Fruit fly (Drosophila melanogaster) whole organism, embryonic: Measurements from ENCODE around the gene CG4456.

Source experiments
- Awh ChIP-seq: fragments of 200-800 bp; sonication (Bioruptor generic); IDR thresholded peaks from 2 replicates; pipeline ENCODE4, ENCODE4 v1.3.6; 2022; ENCODE audit warnings: missing biosample characterization, missing genetic modification characterization
- CG10147 ChIP-seq: fragments of 200-800 bp; sonication (Bioruptor generic); optimal IDR thresholded peaks from 2 replicates; lab custom pipeline; 2019; ENCODE audit warnings: missing biosample characterization, mild to moderate bottlenecking, missing genetic modification characterization, moderate library complexity
- CG11695 ChIP-seq: fragments of 200-800 bp; sonication (Bioruptor generic); IDR thresholded peaks from 3 replicates; pipeline ENCODE4 v1.3.6; 2022; ENCODE audit warnings: missing biosample characterization, missing genetic modification characterization
- CG15011 ChIP-seq: fragments of 200-800 bp; sonication (Bioruptor generic); optimal IDR thresholded peaks from 3 replicates; lab custom pipeline; 2018; ENCODE audit warnings: missing biosample characterization, mild to moderate bottlenecking, missing genetic modification characterization
- CG1529 ChIP-seq: fragments of 200-800 bp; sonication (Bioruptor generic); optimal IDR thresholded peaks from 3 replicates; lab custom pipeline; 2018; ENCODE audit warnings: missing biosample characterization, missing genetic modification characterization
- CG16813 ChIP-seq: fragments of 200-800 bp; sonication (Bioruptor generic); IDR thresholded peaks from 3 replicates; pipeline ENCODE4 v1.3.6; 2022; ENCODE audit warnings: missing biosample characterization, missing genetic modification characterization; ENCODE audit not compliant: partially characterized antibody
- CG17612 ChIP-seq: fragments of 200-800 bp; sonication (Bioruptor generic); IDR thresholded peaks from 2 replicates; pipeline ENCODE4 v1.3.6; 2022; ENCODE audit warnings: missing biosample characterization, missing genetic modification characterization
- CG17912 ChIP-seq: fragments of 200-800 bp; sonication (Bioruptor generic); optimal IDR thresholded peaks from 2 replicates; lab custom pipeline; 2018; ENCODE audit warnings: missing biosample characterization, mild to moderate bottlenecking, missing genetic modification characterization
- CG18599 ChIP-seq: fragments of 200-800 bp; sonication (Bioruptor generic); optimal IDR thresholded peaks from 3 replicates; lab custom pipeline; 2017; ENCODE audit warnings: missing biosample characterization, missing genetic modification characterization, mild to moderate bottlenecking, moderate library complexity, missing genetic modification reagents
- CG32772 ChIP-seq: fragments of 200-800 bp; sonication (Bioruptor generic); IDR thresholded peaks from 2 replicates; pipeline ENCODE4 v1.3.6; 2022; ENCODE audit warnings: missing biosample characterization, missing genetic modification characterization
- CG4360 ChIP-seq: fragments of 200-800 bp; sonication (Bioruptor generic); IDR thresholded peaks from 2 replicates; pipeline ENCODE4 v1.3.6; 2022; ENCODE audit warnings: missing biosample characterization, missing genetic modification characterization
- CG6765 ChIP-seq: fragments of 200-800 bp; sonication (Bioruptor generic); optimal IDR thresholded peaks from 3 replicates; lab custom pipeline; 2017; ENCODE audit warnings: missing biosample characterization, mild to moderate bottlenecking, missing genetic modification characterization
- CG7372 ChIP-seq: fragments of 200-800 bp; sonication (Bioruptor generic); IDR thresholded peaks from 2 replicates; pipeline ENCODE4 v1.3.6; 2022; ENCODE audit warnings: missing biosample characterization, missing genetic modification characterization
- CG8944 ChIP-seq: fragments of 200-800 bp; sonication (Bioruptor generic); optimal IDR thresholded peaks from 3 replicates; lab custom pipeline; 2016; ENCODE audit warnings: missing biosample characterization, missing genetic modification characterization
- CG9609 ChIP-seq: fragments of 200-800 bp; sonication (Bioruptor generic); optimal IDR thresholded peaks from 3 replicates; lab custom pipeline; 2016; ENCODE audit warnings: missing biosample characterization, missing genetic modification characterization
- CG9727 ChIP-seq: fragments of 200-800 bp; sonication (Bioruptor generic); optimal IDR thresholded peaks from 3 replicates; lab custom pipeline; 2017; ENCODE audit warnings: missing biosample characterization, mild to moderate bottlenecking, missing genetic modification characterization
- Dad ChIP-seq: fragments of 200-800 bp; sonication (Bioruptor generic); optimal IDR thresholded peaks from 3 replicates; lab custom pipeline; 2016; ENCODE audit warnings: missing biosample characterization, missing genetic modification characterization
- Dek ChIP-seq: fragments of 200-800 bp; sonication (Bioruptor generic); optimal IDR thresholded peaks from 3 replicates; lab custom pipeline; 2019; ENCODE audit warnings: missing biosample characterization, mild to moderate bottlenecking, missing genetic modification characterization, moderate library complexity
- Dip2 ChIP-seq: fragments of 200-800 bp; sonication (Bioruptor generic); IDR thresholded peaks from 2 replicates; pipeline ENCODE4 v1.3.6; 2022; ENCODE audit warnings: missing biosample characterization, missing genetic modification characterization
- E2f1 ChIP-seq: fragments of 200-800 bp; sonication (Bioruptor generic); IDR thresholded peaks from 2 replicates; pipeline ENCODE4 v1.3.6; 2022; ENCODE audit warnings: missing biosample characterization, missing genetic modification characterization
- Fer2 ChIP-seq: fragments of 200-800 bp; sonication (Bioruptor generic); optimal IDR thresholded peaks from 2 replicates; lab custom pipeline; 2018; ENCODE audit warnings: missing biosample characterization, mild to moderate bottlenecking, missing genetic modification characterization, moderate library complexity
- HHEX ChIP-seq: fragments of 200-800 bp; sonication (Bioruptor generic); optimal IDR thresholded peaks from 3 replicates; lab custom pipeline; 2017; ENCODE audit warnings: missing biosample characterization, mild to moderate bottlenecking, missing genetic modification characterization, missing genetic modification reagents
- HLH3B ChIP-seq: fragments of 200-800 bp; sonication (Bioruptor generic); IDR thresholded peaks from 2 replicates; pipeline ENCODE4 v1.3.6; 2022; ENCODE audit warnings: missing biosample characterization, missing genetic modification characterization
- Hand ChIP-seq: fragments of 200-800 bp; sonication (Bioruptor generic); optimal IDR thresholded peaks from 2 replicates; lab custom pipeline; 2017; ENCODE audit warnings: mild to moderate bottlenecking, missing biosample characterization, missing genetic modification reagents, missing genetic modification characterization
- Hsf ChIP-seq: fragments of 200-800 bp; sonication (Bioruptor generic); optimal IDR thresholded peaks from 3 replicates; lab custom pipeline; 2016; ENCODE audit warnings: missing biosample characterization, missing genetic modification characterization
- MTF-1 ChIP-seq: fragments of 200-800 bp; sonication (Bioruptor generic); optimal IDR thresholded peaks from 2 replicates; lab custom pipeline; 2018; ENCODE audit warnings: missing biosample characterization, mild to moderate bottlenecking, missing genetic modification characterization, borderline replicate concordance
- Nf-YC ChIP-seq: fragments of 200-800 bp; optimal IDR thresholded peaks from 3 replicates; lab custom pipeline; 2019; ENCODE audit warnings: missing biosample characterization, mild to moderate bottlenecking, missing genetic modification characterization, moderate library complexity
- Stat92E ChIP-seq, 3 experiments: fragments of >200 bp in 2 of 3; fragments of 200-800 bp in 1 of 3; sonication (Bioruptor generic) in 1 of 3; optimal IDR thresholded peaks; 2 replicates each; lab custom pipeline; 2017 to 2019; ENCODE audit warnings: missing biosample characterization in 3 of 3, missing genetic modification characterization in 3 of 3, mild to moderate bottlenecking in 1 of 3, moderate library complexity in 1 of 3
- abd-A ChIP-seq: fragments of 200-800 bp; sonication (Bioruptor generic); optimal IDR thresholded peaks from 3 replicates; lab custom pipeline; 2019; ENCODE audit warnings: missing biosample characterization, mild to moderate bottlenecking, missing genetic modification characterization, moderate library complexity
- ara ChIP-seq: fragments of 200-800 bp; sonication (Bioruptor generic); IDR thresholded peaks from 2 replicates; pipeline ENCODE4 v1.3.6; 2022; ENCODE audit warnings: missing biosample characterization, missing genetic modification characterization
- bcd ChIP-seq: fragments of 200-800 bp; sonication (Bioruptor generic); optimal IDR thresholded peaks from 2 replicates; lab custom pipeline; 2017; ENCODE audit warnings: missing biosample characterization, mild to moderate bottlenecking, missing genetic modification characterization
- btn ChIP-seq: fragments of 200-800 bp; sonication (Bioruptor generic); optimal IDR thresholded peaks from 2 replicates; lab custom pipeline; 2016; ENCODE audit warnings: missing biosample characterization, missing genetic modification characterization
- esg ChIP-seq: fragments of 200-800 bp; sonication (Bioruptor generic); conservative IDR thresholded peaks from 2 replicates; pipeline ENCODE4 v1.3.6; 2022; ENCODE audit warnings: missing biosample characterization, missing genetic modification characterization
- fd102C ChIP-seq: fragments of 200-800 bp; sonication (Bioruptor generic); optimal IDR thresholded peaks from 2 replicates; lab custom pipeline; 2018; ENCODE audit warnings: missing biosample characterization, mild to moderate bottlenecking, missing genetic modification characterization, moderate library complexity
- gem ChIP-seq: fragments of 200-800 bp; sonication (Bioruptor generic); optimal IDR thresholded peaks from 2 replicates; lab custom pipeline; 2019; ENCODE audit warnings: missing biosample characterization, mild to moderate bottlenecking, missing genetic modification characterization, moderate library complexity
- ken ChIP-seq: fragments of 200-800 bp; sonication (Bioruptor generic); IDR thresholded peaks from 3 replicates; pipeline ENCODE4 v1.3.6; 2022; ENCODE audit warnings: missing biosample characterization, missing genetic modification characterization
- kni ChIP-seq: fragments of 200-800 bp; sonication (Bioruptor generic); optimal IDR thresholded peaks from 3 replicates; lab custom pipeline; 2017; ENCODE audit warnings: mild to moderate bottlenecking, missing biosample characterization, missing genetic modification reagents, missing genetic modification characterization
- lbe ChIP-seq: fragments of 200-800 bp; sonication (Bioruptor generic); optimal IDR thresholded peaks from 2 replicates; lab custom pipeline; 2016; ENCODE audit warnings: missing biosample characterization, mild to moderate bottlenecking, missing genetic modification characterization
- nau ChIP-seq: fragments of 200-800 bp; sonication (Bioruptor generic); optimal IDR thresholded peaks from 3 replicates; lab custom pipeline; 2017; ENCODE audit warnings: missing biosample characterization, mild to moderate bottlenecking, missing genetic modification characterization, missing genetic modification reagents
- otp ChIP-seq: fragments of 200-800 bp; sonication (Bioruptor generic); IDR thresholded peaks from 3 replicates; pipeline ENCODE4, ENCODE4 v1.3.6; 2022; ENCODE audit warnings: missing biosample characterization, missing genetic modification characterization
- pum ChIP-seq: fragments of 200-800 bp; sonication (Bioruptor generic); optimal IDR thresholded peaks from 2 replicates; lab custom pipeline; 2016; ENCODE audit warnings: missing biosample characterization, missing genetic modification characterization
- row ChIP-seq: fragments of 200-800 bp; sonication (Bioruptor generic); IDR thresholded peaks from 3 replicates; pipeline ENCODE4 v1.3.6; 2022; ENCODE audit warnings: missing biosample characterization, missing genetic modification characterization
- sc ChIP-seq, 3 experiments: fragments of >200 bp in 2 of 3; fragments of 200-800 bp in 1 of 3; sonication (Bioruptor generic) in 1 of 3; optimal IDR thresholded peaks; 2 replicates in 2 of 3; 3 replicates in 1 of 3; lab custom pipeline; 2017; ENCODE audit warnings: mild to moderate bottlenecking in 1 of 3, missing biosample characterization in 1 of 3, missing genetic modification characterization in 1 of 3, missing genetic modification reagents in 1 of 3
- seq ChIP-seq: fragments of 200-800 bp; sonication (Bioruptor generic); IDR thresholded peaks from 2 replicates; pipeline ENCODE4 v1.3.6; 2022; ENCODE audit warnings: missing biosample characterization, missing genetic modification characterization
- sima ChIP-seq: fragments of 200-800 bp; sonication (Bioruptor generic); optimal IDR thresholded peaks from 2 replicates; lab custom pipeline; 2016; ENCODE audit warnings: missing biosample characterization, missing genetic modification characterization
- slbo ChIP-seq: fragments of 200-800 bp; sonication (Bioruptor generic); IDR thresholded peaks from 2 replicates; pipeline ENCODE4 v1.3.6; 2022; ENCODE audit warnings: missing biosample characterization, missing genetic modification characterization
- so ChIP-seq: fragments of 200-800 bp; sonication (Bioruptor generic); IDR thresholded peaks from 3 replicates; pipeline ENCODE4 v1.3.6; 2022; ENCODE audit warnings: missing biosample characterization, missing genetic modification characterization
- tap ChIP-seq: fragments of 200-800 bp; optimal IDR thresholded peaks from 3 replicates; lab custom pipeline; 2019; ENCODE audit warnings: missing biosample characterization, mild to moderate bottlenecking, missing genetic modification characterization, moderate library complexity
- trh ChIP-seq: fragments of 200-800 bp; sonication (Bioruptor generic); optimal IDR thresholded peaks from 2 replicates; lab custom pipeline; 2016; ENCODE audit warnings: missing biosample characterization, missing genetic modification characterization

The CG4456 gene

dm6 chr3L:9373374-9374004, 967 bp downstream of the CG4456 start (continued):
- 0 out of 2 replicates have a peak, but pooled peaks have one; percentile 24 for TF ChIP-seq CG17612 (GFP tag; lab: Robert Waterston, UW)
- peak; percentile 86 for TF ChIP-seq CG18599 (GFP tag; lab: Kevin White, UChicago)
- peak; percentile 21 for TF ChIP-seq CG15011 (GFP tag; lab: Kevin White, UChicago)
- peak; percentile 23 for TF ChIP-seq Dek (tag; lab: Kevin White, UChicago)
- TF ChIP-seq CG10147 = peak; percentile 77
- TF ChIP-seq CG1529 (GFP tag; lab: Kevin White, UChicago) = peak; percentile 64
- no peak for TF ChIP-seq kni (GFP tag; lab: Kevin White, UChicago)
- TF ChIP-seq HLH3B (GFP tag; lab: Robert Waterston, UW) = peak; percentile 78
- TF ChIP-seq CG4360 (GFP tag; lab: Robert Waterston, UW) = 0 out of 2 replicates have a peak, but pooled peaks have one; percentile 38
- peak; percentile 59 for TF ChIP-seq tap
- TF ChIP-seq CG16813 (GFP tag; lab: Robert Waterston, UW) = no peak
- peak; percentile 11; the same call in 1 of the 3 replicates for TF ChIP-seq otp (GFP tag; lab: Robert Waterston, UW)
- peak; percentile 28; the same call in 1 of the 2 replicates for TF ChIP-seq CG7372
- no peak for TF ChIP-seq sc (optimal IDR thresholded peaks at IDR 0.05; lab: Kevin White, UChicago)
- peak; percentile 55 for TF ChIP-seq sc (GFP tag; optimal IDR thresholded peaks at IDR 0.05; lab: Kevin White, UChicago)
- TF ChIP-seq esg (GFP tag; lab: Robert Waterston, UW) = peak; percentile 48
- TF ChIP-seq CG9609 (GFP tag; lab: Kevin White, UChicago) = no peak
- 0 out of 2 replicates have a peak, but pooled peaks have one; percentile 18 for TF ChIP-seq CG32772
- TF ChIP-seq bcd (GFP tag; lab: Kevin White, UChicago) = peak; percentile 59
- TF ChIP-seq CG6765 (GFP tag; lab: Kevin White, UChicago) = peak; percentile 54
- peak; percentile 83 for TF ChIP-seq gem (tag; lab: Kevin White, UChicago)
- TF ChIP-seq Fer2 (tag; lab: Kevin White, UChicago) = no peak
- peak; percentile 66 for TF ChIP-seq row
- TF ChIP-seq ken (GFP tag; lab: Robert Waterston, UW) = peak; percentile 73
- TF ChIP-seq btn = no peak
- TF ChIP-seq Dad = no peak
- TF ChIP-seq ara (GFP tag; lab: Robert Waterston, UW) = peak; percentile 66; the same call in 1 of the 2 replicates
- TF ChIP-seq Awh = peak; percentile 87
- TF ChIP-seq Hand = peak; percentile 67
- no peak for TF ChIP-seq fd102C (GFP tag; lab: Kevin White, UChicago)
- peak; percentile 54 for TF ChIP-seq seq (GFP tag; lab: Robert Waterston, UW)
- TF ChIP-seq abd-A (tag; lab: Kevin White, UChicago) = peak; percentile 63
- TF ChIP-seq CG17912 (GFP tag; lab: Kevin White, UChicago) = no peak
- TF ChIP-seq Dip2 (GFP tag; lab: Robert Waterston, UW) = no peak
- peak; percentile 66 for TF ChIP-seq CG9727 (GFP tag; lab: Kevin White, UChicago)
- peak; percentile 77 for TF ChIP-seq HHEX (GFP tag; lab: Kevin White, UChicago)
- peak; percentile 56 for TF ChIP-seq nau
- peak; percentile 80 for TF ChIP-seq so (GFP tag; lab: Robert Waterston, UW)
- peak; percentile 89 for TF ChIP-seq CG11695 (GFP tag; lab: Robert Waterston, UW)
- peak; percentile 49 for TF ChIP-seq MTF-1 (GFP tag; lab: Kevin White, UChicago)
- no peak for TF ChIP-seq CG8944 (GFP tag; lab: Kevin White, UChicago)
- TF ChIP-seq sima (GFP tag; lab: Kevin White, UChicago) = no peak
- TF ChIP-seq lbe = peak; percentile 74
- TF ChIP-seq Hsf (GFP tag; lab: Kevin White, UChicago) = peak; percentile 48
- peak in 1 of 3 experiments; percentile 36 for TF ChIP-seq Stat92E (GFP tag; optimal IDR thresholded peaks at IDR 0.05; lab: Kevin White, UChicago)
- TF ChIP-seq pum (GFP tag; lab: Kevin White, UChicago) = no peak
- peak; percentile 73 for TF ChIP-seq E2f1 (GFP tag; lab: Robert Waterston, UW)
- TF ChIP-seq Nf-YC (tag; lab: Kevin White, UChicago) = no peak
- peak; percentile 69 for TF ChIP-seq slbo (GFP tag; lab: Robert Waterston, UW)
- peak; percentile 14 for TF ChIP-seq trh
